Worm (Caenorhabditis elegans) whole organism, young adult: Measurements from ENCODE around the gene F07C6.4.

Experiments used
- B0035.1 ChIP-seq: sonication (generic microtip); optimal IDR thresholded peaks from 2 replicates; lab custom pipeline; 2016; ENCODE audit warnings: missing genetic modification characterization, mild to moderate bottlenecking, missing compliant biosample characterization, missing genotype, missing genetic modification reagents
- F33H1.4 ChIP-seq: fragments of 200-800 bp; sonication (Bioruptor generic); IDR thresholded peaks from 2 replicates; pipeline ENCODE4 v1.3.6; 2022; ENCODE audit warnings: missing genetic modification reagents, missing genetic modification characterization, missing compliant biosample characterization
- ama-1 ChIP-seq, 3 experiments: fragments of 150-350 bp in 1 of 3; sonication (generic microtip) in 2 of 3; optimal IDR thresholded peaks; 2 replicates each; lab custom pipeline; 2014 to 2018; ENCODE audit warnings: missing biosample characterization in 2 of 3, missing genetic modification characterization in 2 of 3, missing genetic modification reagents in 2 of 3
- him-1 ChIP-seq: sonication (generic microtip); optimal IDR thresholded peaks from 2 replicates; lab custom pipeline; 2016; ENCODE audit warnings: missing genotype, missing genetic modification reagents, missing genetic modification characterization, missing compliant biosample characterization
- pha-4 ChIP-seq: fragments of 150-350 bp; sonication (generic microtip); optimal IDR thresholded peaks from 2 replicates; lab custom pipeline; 2014; ENCODE audit warnings: missing biosample characterization, missing genetic modification reagents, missing genetic modification characterization
- rec-8 ChIP-seq, 2 experiments: sonication (generic microtip); optimal IDR thresholded peaks; 2 replicates each; lab custom pipeline; 2016; ENCODE audit warnings: mild to moderate bottlenecking in 2 of 2, missing genetic modification characterization in 2 of 2, missing genetic modification reagents in 2 of 2, missing genotype in 2 of 2, missing biosample characterization in 1 of 2, missing compliant biosample characterization in 1 of 2, moderate library complexity in 1 of 2
- snpc-4 ChIP-seq, 5 experiments: fragments of 150-350 bp in 1 of 5; sonication (generic microtip) in 4 of 5; optimal IDR thresholded peaks; 2 replicates each; lab custom pipeline; 2014 to 2018; ENCODE audit warnings: missing genetic modification characterization in 5 of 5, missing biosample characterization in 3 of 5, antibody characterized with exemption in 2 of 5, mild to moderate bottlenecking in 2 of 5, missing compliant biosample characterization in 2 of 5, missing genotype in 2 of 5, moderate library complexity in 2 of 5, missing genetic modification reagents in 1 of 5
- sptf-2 ChIP-seq: fragments of 200-800 bp; sonication (Bioruptor generic); optimal IDR thresholded peaks from 2 replicates; lab custom pipeline; 2018; ENCODE audit warnings: mild to moderate bottlenecking, missing genetic modification characterization, missing compliant biosample characterization
- unc-62 ChIP-seq: fragments of 150-350 bp; optimal IDR thresholded peaks from 2 replicates; lab custom pipeline; 2014; ENCODE audit warnings: missing biosample characterization, missing genetic modification reagents, missing genetic modification characterization
- zfh-2 ChIP-seq: fragments of 200-800 bp; sonication (Bioruptor generic); conservative IDR thresholded peaks from 2 replicates; pipeline ENCODE4 v1.3.6; 2022; ENCODE audit warnings: missing genetic modification reagents, missing genetic modification characterization, missing compliant biosample characterization
- ztf-26 ChIP-seq: sonication (generic microtip); optimal IDR thresholded peaks from 2 replicates; lab custom pipeline; 2017; ENCODE audit warnings: missing genetic modification characterization, missing compliant biosample characterization
- ztf-28 ChIP-seq: fragments of 200-800 bp; sonication (Bioruptor generic); IDR thresholded peaks from 2 replicates; pipeline ENCODE4 v1.3.6; 2022; ENCODE audit warnings: missing genetic modification reagents, missing genetic modification characterization, missing compliant biosample characterization

DNA sequence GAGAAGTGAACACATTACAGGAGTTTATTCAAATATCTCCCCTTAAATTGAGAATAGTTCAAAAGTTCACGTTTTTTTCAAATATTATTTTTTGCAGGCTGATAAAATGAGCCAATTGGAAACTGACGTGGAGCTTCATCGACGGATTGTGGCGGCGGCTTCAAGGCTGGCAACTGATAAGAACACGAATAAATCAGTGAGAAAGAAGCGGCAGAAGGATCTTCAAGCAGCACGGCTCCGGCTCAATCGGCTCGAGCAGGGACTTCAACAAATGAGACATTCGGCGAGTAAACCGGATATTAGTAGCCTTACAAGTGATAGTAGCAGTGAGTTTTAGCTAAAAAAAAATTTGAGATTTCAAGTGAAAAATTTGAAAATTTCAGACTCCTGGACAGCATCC lies 19.6 kb downstream of the F07C6.4 start, which contains the start of gene M02B1.4:
- TF ChIP-seq sptf-2 (GFP tag; lab: Kevin White, UChicago): no peak
- TF ChIP-seq him-1 (tag; lab: Kevin White, UChicago): no peak
- no peak for TF ChIP-seq snpc-4 (GFP tag; optimal IDR thresholded peaks at IDR 0.05; lab: Kevin White, UChicago)
- TF ChIP-seq snpc-4 (tag; optimal IDR thresholded peaks at IDR 0.05; lab: Kevin White, UChicago): no peak
- TF ChIP-seq F33H1.4 (GFP tag; lab: Robert Waterston, UW): no peak
- TF ChIP-seq zfh-2 (GFP tag; lab: Robert Waterston, UW): no peak
- no peak for TF ChIP-seq B0035.1 (tag; lab: Kevin White, UChicago)
- TF ChIP-seq pha-4: no peak
- TF ChIP-seq ama-1 (optimal IDR thresholded peaks at IDR 0.05; lab: Kevin White, UChicago): no peak
- no peak for TF ChIP-seq ama-1 (GFP tag; optimal IDR thresholded peaks at IDR 0.05; lab: Kevin White, UChicago)
- TF ChIP-seq unc-62 (GFP tag; lab: Kevin White, UChicago): no peak
- no peak for TF ChIP-seq ztf-26 (tag; lab: Kevin White, UChicago)
- no peak for TF ChIP-seq ztf-28 (GFP tag; lab: Robert Waterston, UW)
- TF ChIP-seq rec-8 (tag; optimal IDR thresholded peaks at IDR 0.05; lab: Kevin White, UChicago): no peak
